Fruit fly (Drosophila melanogaster): Measurements from ENCODE around the gene CG17350.

DNA sequence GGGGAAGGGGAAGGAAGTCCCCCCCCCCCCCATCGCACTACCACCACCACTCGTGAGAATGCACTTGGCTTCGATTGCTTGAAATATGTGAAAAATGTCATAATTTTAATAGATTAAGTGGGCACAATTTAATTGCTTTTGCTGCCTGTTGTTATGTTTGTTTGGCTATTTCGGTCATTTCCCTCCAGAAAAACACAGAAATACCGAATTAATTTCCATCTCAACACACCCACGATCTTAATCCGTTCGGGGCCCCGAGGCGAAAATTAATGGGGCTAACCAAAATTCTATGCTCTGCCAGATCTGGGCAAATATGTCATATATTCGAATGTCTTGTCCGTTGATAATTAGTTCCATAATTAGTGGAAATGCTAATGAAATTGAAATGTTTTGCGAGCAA, 41.9 kb downstream of the CG17350 start:
- TF ChIP-seq dac (GFP tag; optimal IDR thresholded peaks at IDR 0.05) (no peak), Lpt (GFP tag; optimal IDR thresholded peaks at IDR 0.05) (no peak), CG16779 (tag; optimal IDR thresholded peaks at IDR 0.05) (no peak)

All from whole organism, prepupa.